ENCODE assay signal across 2 fruit fly cellular contexts in the genomic region with DNA sequence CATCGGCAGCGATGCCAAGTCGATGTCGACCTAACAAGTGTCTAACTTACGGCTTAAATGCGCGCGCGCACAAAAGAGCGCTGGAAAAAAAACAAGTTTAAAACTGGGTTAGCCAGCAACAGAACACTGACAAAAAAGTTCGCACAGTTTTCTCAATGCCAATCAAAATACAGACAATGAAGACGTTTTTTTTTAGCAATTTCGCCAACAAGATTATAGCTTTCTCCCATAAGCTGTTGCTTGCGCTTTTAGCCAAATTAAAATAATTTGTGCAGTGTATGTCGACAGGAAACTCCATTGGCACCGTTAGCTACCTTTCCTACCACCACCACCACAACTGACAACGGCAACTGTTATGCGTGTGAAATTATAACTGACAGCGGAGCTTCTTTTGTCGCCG.
TF ChIP-seq lines count a peak whose summit lies in the region.

No protein-coding gene starts in this region.

TF ChIP-seq in whole organism, embryonic, 481 proteins besides CTCF, POLR2A, EP300 and RAD21 (continued from another document and continues in another):
- TF ChIP-seq CG4820 (GFP tag; optimal IDR thresholded peaks at IDR 0.05; lab: Kevin White, UChicago) (peak; percentile 42), CG30020 (tag; optimal IDR thresholded peaks at IDR 0.05; lab: Kevin White, UChicago) (no peak), E2f1 (GFP tag; IDR thresholded peaks at IDR 0.05; lab: Robert Waterston, UW) (peak; percentile 69), fu2 (GFP tag; optimal IDR thresholded peaks at IDR 0.05; lab: Kevin White, UChicago) (peak; percentile 7), slbo (GFP tag; IDR thresholded peaks at IDR 0.05; lab: Robert Waterston, UW) (peak; percentile 61), CG5245 (GFP tag; optimal IDR thresholded peaks at IDR 0.05; lab: Kevin White, UChicago) (peak; percentile 30), YL-1 (GFP tag; optimal IDR thresholded peaks at IDR 0.05; lab: Kevin White, UChicago) (no peak), CG14441 (GFP tag; IDR thresholded peaks at IDR 0.05; lab: Robert Waterston, UW) (peak; percentile 77), Vsx1 (GFP tag; optimal IDR thresholded peaks at IDR 0.05; lab: Kevin White, UChicago) (peak; percentile 60), Sox100B (GFP tag; optimal IDR thresholded peaks at IDR 0.05; lab: Kevin White, UChicago) (peak; percentile 54), CG6254 (GFP tag; optimal IDR thresholded peaks at IDR 0.05; lab: Kevin White, UChicago) (no peak), al (GFP tag; IDR thresholded peaks at IDR 0.05; lab: Robert Waterston, UW) (0 out of 2 replicates have a peak, but pooled peaks have one; percentile 21), wdn (GFP tag; IDR thresholded peaks at IDR 0.05; lab: Robert Waterston, UW) (0 out of 2 replicates have a peak, but pooled peaks have one; percentile 18), CG1792 (GFP tag; optimal IDR thresholded peaks at IDR 0.05; lab: Kevin White, UChicago) (no peak), Bdp1 (GFP tag; optimal IDR thresholded peaks at IDR 0.05; lab: Kevin White, UChicago) (no peak), CG10565 (GFP tag; optimal IDR thresholded peaks at IDR 0.05; lab: Kevin White, UChicago) (no peak), slp2 (GFP tag; optimal IDR thresholded peaks at IDR 0.05; lab: Kevin White, UChicago) (peak; percentile 38), danr (GFP tag; IDR thresholded peaks at IDR 0.05; lab: Robert Waterston, UW) (peak; percentile 15; the same call in 1 of the 2 replicates), h (optimal IDR thresholded peaks at IDR 0.05; lab: Kevin White, UChicago) (no peak), CG12769 (tag; optimal IDR thresholded peaks at IDR 0.05; lab: Kevin White, UChicago) (peak; percentile 34), dan (GFP tag; IDR thresholded peaks at IDR 0.05; lab: Robert Waterston, UW) (no peak), ac (GFP tag; optimal IDR thresholded peaks at IDR 0.05; lab: Kevin White, UChicago) (no peak), Mad (GFP tag; optimal IDR thresholded peaks at IDR 0.05; lab: Kevin White, UChicago) (no peak), CG15514 (GFP tag; optimal IDR thresholded peaks at IDR 0.05; lab: Kevin White, UChicago) (peak; percentile 47), CG17568 (GFP tag; optimal IDR thresholded peaks at IDR 0.05; lab: Kevin White, UChicago) (no peak), fd96Cb (tag; optimal IDR thresholded peaks at IDR 0.05; lab: Kevin White, UChicago) (peak; percentile 41), CG3726 (GFP tag; IDR thresholded peaks at IDR 0.05; lab: Robert Waterston, UW) (0 out of 3 replicates have a peak, but pooled peaks have one; percentile 44), esg (GFP tag; conservative IDR thresholded peaks at IDR 0.05; lab: Robert Waterston, UW) (peak; percentile 71), CG12219 (GFP tag; optimal IDR thresholded peaks at IDR 0.05; lab: Kevin White, UChicago) (peak; percentile 3), CG34422 (GFP tag; IDR thresholded peaks at IDR 0.05; lab: Robert Waterston, UW) (0 out of 3 replicates have a peak, but pooled peaks have one; percentile 35), CG2875 (GFP tag; optimal IDR thresholded peaks at IDR 0.05; lab: Kevin White, UChicago) (no peak), scrt (GFP tag; optimal IDR thresholded peaks at IDR 0.05; lab: Kevin White, UChicago) (peak; percentile 46), H15 (GFP tag; IDR thresholded peaks at IDR 0.05; lab: Robert Waterston, UW) (0 out of 3 replicates have a peak, but pooled peaks have one; percentile 29), CG18599 (GFP tag; optimal IDR thresholded peaks at IDR 0.05; lab: Kevin White, UChicago) (peak; percentile 69), Dip2 (GFP tag; IDR thresholded peaks at IDR 0.05; lab: Robert Waterston, UW) (no peak), emc (GFP tag; optimal IDR thresholded peaks at IDR 0.05; lab: Kevin White, UChicago) (no peak), Sry-β (GFP tag; optimal IDR thresholded peaks at IDR 0.05; lab: Kevin White, UChicago) (no peak), ttk (GFP tag; IDR thresholded peaks at IDR 0.05; lab: Robert Waterston, UW) (peak; percentile 72), Ptx1 (GFP tag; IDR thresholded peaks at IDR 0.05; lab: Robert Waterston, UW) (peak; percentile 71), Dek (tag; optimal IDR thresholded peaks at IDR 0.05; lab: Kevin White, UChicago) (no peak), CG34224 (GFP tag; IDR thresholded peaks at IDR 0.05; lab: Robert Waterston, UW; ENCODE audit: partially characterized antibody) (no peak), CG9817 (tag; optimal IDR thresholded peaks at IDR 0.05; lab: Kevin White, UChicago) (peak; percentile 19), schlank (tag; optimal IDR thresholded peaks at IDR 0.05; lab: Kevin White, UChicago) (no peak), Doc2 (GFP tag; IDR thresholded peaks at IDR 0.05; lab: Robert Waterston, UW) (peak; percentile 9; the same call in 1 of the 2 replicates), Abd-B (GFP tag; optimal IDR thresholded peaks at IDR 0.05; lab: Kevin White, UChicago) (peak; percentile 31), ems (GFP tag; optimal IDR thresholded peaks at IDR 0.05; lab: Kevin White, UChicago) (peak; percentile 50), CG1529 (GFP tag; optimal IDR thresholded peaks at IDR 0.05; lab: Kevin White, UChicago) (no peak), dmrt11E (tag; optimal IDR thresholded peaks at IDR 0.05; lab: Kevin White, UChicago) (no peak), Hmx (GFP tag; optimal IDR thresholded peaks at IDR 0.05; lab: Kevin White, UChicago) (peak; percentile 4), CG8281 (tag; optimal IDR thresholded peaks at IDR 0.05; lab: Kevin White, UChicago) (no peak), CG10462 (GFP tag; optimal IDR thresholded peaks at IDR 0.05; lab: Kevin White, UChicago) (no peak), cg (GFP tag; optimal IDR thresholded peaks at IDR 0.05; lab: Kevin White, UChicago) (no peak), MESR4 (GFP tag; optimal IDR thresholded peaks at IDR 0.05; lab: Kevin White, UChicago) (no peak), jumu (GFP tag; optimal IDR thresholded peaks at IDR 0.05; lab: Kevin White, UChicago) (peak; percentile 35), CG10959 (GFP tag; IDR thresholded peaks at IDR 0.05; lab: Robert Waterston, UW) (no peak), Spps (tag; optimal IDR thresholded peaks at IDR 0.05; lab: Kevin White, UChicago) (no peak), trh (GFP tag; optimal IDR thresholded peaks at IDR 0.05; lab: Kevin White, UChicago) (no peak), br (optimal IDR thresholded peaks at IDR 0.05; lab: Kevin White, UChicago) (no peak), org-1 (GFP tag; optimal IDR thresholded peaks at IDR 0.05; lab: Kevin White, UChicago) (peak; percentile 52), stc (GFP tag; IDR thresholded peaks at IDR 0.05; lab: Robert Waterston, UW) (peak; percentile 40; the same call in 1 of the 2 replicates), peb (GFP tag; IDR thresholded peaks at IDR 0.05; lab: Robert Waterston, UW) (no peak), Lim3 (GFP tag; IDR thresholded peaks at IDR 0.05; lab: Robert Waterston, UW) (0 out of 2 replicates have a peak, but pooled peaks have one; percentile 6), Jarid2 (GFP tag; optimal IDR thresholded peaks at IDR 0.05; lab: Kevin White, UChicago) (no peak)

TF ChIP-seq in whole organism, prepupa, 60 proteins besides CTCF, POLR2A, EP300 and RAD21 (continued from another document):
- TF ChIP-seq pdm3 (GFP tag; optimal IDR thresholded peaks at IDR 0.05; lab: Kevin White, UChicago) (peak; percentile 14), OdsH (GFP tag; optimal IDR thresholded peaks at IDR 0.05; lab: Kevin White, UChicago) (no peak), CG11294 (GFP tag; IDR thresholded peaks at IDR 0.05; lab: Robert Waterston, UW) (0 out of 2 replicates have a peak, but pooled peaks have one; percentile 7), CG8319 (GFP tag; optimal IDR thresholded peaks at IDR 0.05; lab: Kevin White, UChicago) (no peak), Blimp-1 (GFP tag; optimal IDR thresholded peaks at IDR 0.05; lab: Kevin White, UChicago) (no peak), CG4318 (GFP tag; optimal IDR thresholded peaks at IDR 0.05; lab: Kevin White, UChicago) (no peak), CG6276 (GFP tag; optimal IDR thresholded peaks at IDR 0.05; lab: Kevin White, UChicago) (peak; percentile 25), Hr39 (GFP tag; optimal IDR thresholded peaks at IDR 0.05; lab: Kevin White, UChicago) (peak; percentile 16), Hr38 (GFP tag; optimal IDR thresholded peaks at IDR 0.05; lab: Kevin White, UChicago) (no peak), CG15336 (GFP tag; IDR thresholded peaks at IDR 0.05; lab: Robert Waterston, UW) (peak; percentile 47), achi (GFP tag; optimal IDR thresholded peaks at IDR 0.05; lab: Kevin White, UChicago) (peak; percentile 37), salr (GFP tag; optimal IDR thresholded peaks at IDR 0.05; lab: Kevin White, UChicago) (no peak), Ets21C (GFP tag; optimal IDR thresholded peaks at IDR 0.05; lab: Kevin White, UChicago) (no peak), Gug (GFP tag; IDR thresholded peaks at IDR 0.05; lab: Robert Waterston, UW) (0 out of 2 replicates have a peak, but pooled peaks have one; percentile 37), Eip93F (GFP tag; optimal IDR thresholded peaks at IDR 0.05; lab: Kevin White, UChicago) (no peak)
TF ChIP-seq in whole organism, prepupa: peak in this region for 22.
